Worm (Caenorhabditis elegans) whole organism, L1 larva: ENCODE measurements around the gene ZC504.1.

Experiments
- C04F5.9 ChIP-seq: sonication (generic microtip); optimal IDR thresholded peaks from 2 replicates; lab custom pipeline; 2016; ENCODE audit warnings: missing genetic modification characterization, missing compliant biosample characterization
- C16A3.4 ChIP-seq: fragments of 150-350 bp; optimal IDR thresholded peaks from 2 replicates; lab custom pipeline; 2014; ENCODE audit warnings: missing biosample characterization, missing genetic modification characterization
- C34B4.2 ChIP-seq: sonication (generic microtip); optimal IDR thresholded peaks from 2 replicates; lab custom pipeline; 2017; ENCODE audit warnings: mild to moderate bottlenecking, missing genetic modification characterization, missing compliant biosample characterization
- alr-1 ChIP-seq: fragments of 200-800 bp; sonication (Bioruptor generic); optimal IDR thresholded peaks from 2 replicates; lab custom pipeline; 2018; ENCODE audit warnings: borderline replicate concordance, mild to moderate bottlenecking, missing genetic modification characterization, missing compliant biosample characterization
- aly-2 ChIP-seq: fragments of 150-350 bp; optimal IDR thresholded peaks from 2 replicates; lab custom pipeline; 2014; ENCODE audit warnings: missing biosample characterization, missing genetic modification characterization
- blmp-1 ChIP-seq: fragments of 150-350 bp; optimal IDR thresholded peaks from 2 replicates; lab custom pipeline; 2014; ENCODE audit warnings: missing biosample characterization, missing genetic modification characterization
- ceh-63 ChIP-seq: fragments of 200-800 bp; sonication (Bioruptor generic); optimal IDR thresholded peaks from 2 replicates; lab custom pipeline; 2018; ENCODE audit warnings: mild to moderate bottlenecking, missing genetic modification characterization, missing compliant biosample characterization
- dpl-1 ChIP-seq, 3 experiments: fragments of 150-350 bp in 2 of 3; sonication (generic microtip) in 1 of 3; optimal IDR thresholded peaks; 2 replicates each; lab custom pipeline; 2014 to 2017; ENCODE audit warnings: missing biosample characterization in 3 of 3, missing genetic modification characterization in 3 of 3, missing genetic modification reagents in 3 of 3
- dsc-1 ChIP-seq: sonication (generic microtip); optimal IDR thresholded peaks from 2 replicates; lab custom pipeline; 2016; ENCODE audit warnings: mild to moderate bottlenecking, missing genetic modification characterization, missing compliant biosample characterization
- efl-1 ChIP-seq, 4 experiments: fragments of 150-350 bp; optimal IDR thresholded peaks in 3 of 4; peaks in 1 of 4; 1 replicate in 1 of 4; 2 replicates in 3 of 4; lab custom pipeline; 2014; ENCODE audit warnings: missing biosample characterization in 2 of 4, missing genetic modification characterization in 2 of 4, missing genetic modification reagents in 2 of 4
- efl-3 ChIP-seq: fragments of 200-800 bp; sonication (Bioruptor generic); optimal IDR thresholded peaks from 2 replicates; lab custom pipeline; 2018; ENCODE audit warnings: mild to moderate bottlenecking, missing genetic modification characterization, missing compliant biosample characterization
- elt-3 ChIP-seq, 6 experiments: fragments of 150-350 bp in 1 of 6; sonication (generic microtip); optimal IDR thresholded peaks; 2 replicates each; lab custom pipeline; 2017 to 2018; ENCODE audit warnings: missing biosample characterization in 6 of 6, missing genetic modification characterization in 6 of 6, inconsistent platforms in 1 of 6
- fkh-10 ChIP-seq: sonication (generic microtip); optimal IDR thresholded peaks from 2 replicates; lab custom pipeline; 2017; ENCODE audit warnings: missing biosample characterization, missing genetic modification reagents, missing genetic modification characterization
- fkh-8 ChIP-seq: sonication (generic microtip); optimal IDR thresholded peaks from 2 replicates; lab custom pipeline; 2016; ENCODE audit warnings: mild to moderate bottlenecking, missing genetic modification characterization, missing compliant biosample characterization
- grh-1 ChIP-seq: fragments of 200-800 bp; sonication (Bioruptor generic); IDR thresholded peaks from 2 replicates; pipeline ENCODE4 v1.3.6; 2022; ENCODE audit warnings: missing genetic modification reagents, missing genetic modification characterization, missing compliant biosample characterization
- hlh-4 ChIP-seq: sonication (generic microtip); optimal IDR thresholded peaks from 2 replicates; lab custom pipeline; 2016; ENCODE audit warnings: mild to moderate bottlenecking, missing genetic modification characterization, missing compliant biosample characterization
- lin-14 ChIP-seq: fragments of 200-800 bp; sonication (Bioruptor generic); optimal IDR thresholded peaks from 2 replicates; lab custom pipeline; 2018; ENCODE audit warnings: mild to moderate bottlenecking, missing genetic modification characterization, moderate library complexity, missing compliant biosample characterization
- lin-15B ChIP-seq: fragments of 150-350 bp; sonication (generic microtip); optimal IDR thresholded peaks from 3 replicates; lab custom pipeline; 2014; ENCODE audit warnings: missing biosample characterization, missing genetic modification characterization
- lin-35 ChIP-seq, 2 experiments: fragments of 150-350 bp; optimal IDR thresholded peaks; 2 replicates each; lab custom pipeline; 2014; ENCODE audit warnings: missing biosample characterization in 2 of 2, missing genetic modification characterization in 2 of 2, missing genetic modification reagents in 2 of 2
- lsy-2 ChIP-seq, 2 experiments: fragments of 150-350 bp; optimal IDR thresholded peaks; 2 replicates each; lab custom pipeline; 2014; ENCODE audit warnings: missing biosample characterization in 2 of 2, missing genetic modification characterization in 2 of 2
- mab-9 ChIP-seq: fragments of 200-800 bp; sonication (Bioruptor generic); IDR thresholded peaks from 2 replicates; pipeline ENCODE4 v1.3.6; 2022; ENCODE audit warnings: missing genetic modification reagents, missing genetic modification characterization, missing compliant biosample characterization
- mdl-1 ChIP-seq, 2 experiments: fragments of 150-350 bp; optimal IDR thresholded peaks; 2 replicates each; lab custom pipeline; 2014 to 2017; ENCODE audit warnings: missing biosample characterization in 2 of 2, missing genetic modification characterization in 2 of 2, inconsistent platforms in 1 of 2
- mep-1 ChIP-seq: fragments of 150-350 bp; optimal IDR thresholded peaks from 2 replicates; lab custom pipeline; 2014; ENCODE audit warnings: missing biosample characterization, missing genetic modification characterization
- nhr-20 ChIP-seq: sonication (generic microtip); optimal IDR thresholded peaks from 2 replicates; lab custom pipeline; 2016; ENCODE audit warnings: mild to moderate bottlenecking, missing genetic modification characterization, missing compliant biosample characterization
- nhr-47 ChIP-seq: sonication (generic microtip); optimal IDR thresholded peaks from 2 replicates; lab custom pipeline; 2016; ENCODE audit warnings: mild to moderate bottlenecking, missing genetic modification characterization, moderate library complexity, missing compliant biosample characterization
- nhr-71 ChIP-seq: sonication (generic microtip); optimal IDR thresholded peaks from 2 replicates; lab custom pipeline; 2016; ENCODE audit warnings: mild to moderate bottlenecking, missing genetic modification characterization, moderate library complexity, missing compliant biosample characterization
- nhr-85 ChIP-seq: sonication (generic microtip); peaks from one replicate; lab custom pipeline; 2016; ENCODE audit warnings: missing genetic modification characterization, inconsistent platforms, missing compliant biosample characterization
- pag-3 ChIP-seq: sonication (generic microtip); optimal IDR thresholded peaks from 2 replicates; lab custom pipeline; 2017; ENCODE audit warnings: missing genetic modification characterization, mild to moderate bottlenecking, missing compliant biosample characterization, antibody characterized with exemption, borderline replicate concordance; ENCODE audit not compliant: insufficient read depth
- skn-1 ChIP-seq: fragments of 150-350 bp; optimal IDR thresholded peaks from 2 replicates; lab custom pipeline; 2014; ENCODE audit warnings: missing biosample characterization, missing genetic modification characterization
- snpc-4 ChIP-seq: fragments of 150-350 bp; optimal IDR thresholded peaks from 2 replicates; lab custom pipeline; 2014; ENCODE audit warnings: missing biosample characterization, missing genetic modification characterization
- snu-23 ChIP-seq: sonication (generic microtip); optimal IDR thresholded peaks from 2 replicates; lab custom pipeline; 2016; ENCODE audit warnings: missing genetic modification characterization, missing compliant biosample characterization
- sox-4 ChIP-seq: sonication (generic microtip); optimal IDR thresholded peaks from 2 replicates; lab custom pipeline; 2016; ENCODE audit warnings: missing genetic modification characterization, missing compliant biosample characterization
- sptf-1 ChIP-seq: fragments of 150-350 bp; optimal IDR thresholded peaks from 2 replicates; lab custom pipeline; 2014; ENCODE audit warnings: missing biosample characterization, missing genetic modification characterization
- sup-37 ChIP-seq: fragments of 200-800 bp; sonication (Bioruptor generic); optimal IDR thresholded peaks from 2 replicates; lab custom pipeline; 2018; ENCODE audit warnings: mild to moderate bottlenecking, missing genetic modification characterization, missing compliant biosample characterization
- unc-130 ChIP-seq: fragments of 150-350 bp; optimal IDR thresholded peaks from 2 replicates; lab custom pipeline; 2017; ENCODE audit warnings: missing biosample characterization, missing genetic modification characterization, inconsistent platforms
- unc-62 ChIP-seq: fragments of 150-350 bp; optimal IDR thresholded peaks from 2 replicates; lab custom pipeline; 2014; ENCODE audit warnings: missing biosample characterization, missing genetic modification reagents, missing genetic modification characterization
- unc-86 ChIP-seq: sonication (generic microtip); optimal IDR thresholded peaks from 2 replicates; lab custom pipeline; 2016; ENCODE audit warnings: missing genetic modification characterization, missing compliant biosample characterization
- unc-98 ChIP-seq: fragments of 200-800 bp; sonication (Bioruptor generic); IDR thresholded peaks from 2 replicates; pipeline ENCODE4 v1.3.6; 2022; ENCODE audit warnings: missing genetic modification characterization, missing compliant biosample characterization
- xbp-1 ChIP-seq: sonication (generic microtip); optimal IDR thresholded peaks from 2 replicates; lab custom pipeline; 2016; ENCODE audit warnings: missing genetic modification characterization, missing compliant biosample characterization
- zip-4 ChIP-seq: fragments of 200-800 bp; sonication (Bioruptor generic); optimal IDR thresholded peaks from 2 replicates; lab custom pipeline; 2018; ENCODE audit warnings: mild to moderate bottlenecking, missing genetic modification characterization, moderate library complexity, missing compliant biosample characterization
- ztf-11 ChIP-seq, 2 experiments: sonication (generic microtip); optimal IDR thresholded peaks; 2 replicates each; lab custom pipeline; 2016 to 2017; ENCODE audit warnings: missing genetic modification characterization in 2 of 2, missing biosample characterization in 1 of 2, missing compliant biosample characterization in 1 of 2

ZC504.1 gene

ce11 chrX:10386001-10386400 is 20.9 kb upstream of the ZC504.1 start:
- TF ChIP-seq C04F5.9 (tag; lab: Kevin White, UChicago) (no peak), snpc-4 (tag; lab: Kevin White, UChicago) (no peak), dsc-1 (tag; lab: Kevin White, UChicago) (peak; percentile 36), unc-98 (GFP tag; lab: Robert Waterston, UW) (no peak), zip-4 (peak; percentile 56), pag-3 (tag; lab: Kevin White, UChicago) (no peak), nhr-85 (tag; lab: Kevin White, UChicago) (peak; percentile 10), grh-1 (GFP tag; lab: Robert Waterston, UW) (no peak), nhr-47 (peak; percentile 8), fkh-8 (tag; lab: Kevin White, UChicago) (peak; percentile 62), lin-14 (GFP tag; lab: Kevin White, UChicago) (peak; percentile 24), nhr-71 (tag; lab: Kevin White, UChicago) (peak; percentile 46), fkh-10 (GFP tag; lab: Kevin White, UChicago) (no peak), unc-62 (GFP tag; lab: Kevin White, UChicago) (no peak)

- no peak for TF ChIP-seq sptf-1 (tag; lab: Kevin White, UChicago)
- no peak for TF ChIP-seq nhr-47
- no peak for TF ChIP-seq mab-9 (GFP tag; lab: Robert Waterston, UW)
- TF ChIP-seq efl-3 (GFP tag; lab: Kevin White, UChicago), result no peak
- no peak for TF ChIP-seq zip-4
- TF ChIP-seq C16A3.4 (tag; lab: Kevin White, UChicago), result no peak
- no peak for TF ChIP-seq hlh-4 (tag; lab: Kevin White, UChicago)
- TF ChIP-seq sox-4 (tag; lab: Kevin White, UChicago), result no peak
- no peak for TF ChIP-seq lin-15B
- TF ChIP-seq nhr-20 (tag; lab: Kevin White, UChicago), result no peak
- no peak for TF ChIP-seq alr-1 (tag; lab: Kevin White, UChicago)
- TF ChIP-seq, all 84 proteins: peak for 0
Measured at ce11 chrX:10386408-10386807, 20.5 kb upstream of the ZC504.1 start, which contains the start of gene dyf-6. TSS of gene dyf-6 (minus strand) at chrX:10386508.

ce11 chrX:10391174-10391573 is 15.8 kb upstream of the ZC504.1 start:
- TF ChIP-seq C34B4.2 (tag; lab: Kevin White, UChicago), result no peak
- TF ChIP-seq unc-86, result no peak
- peak; percentile 5 to 70 for TF ChIP-seq lin-35 (GFP tag; optimal IDR thresholded peaks at IDR 0.05; lab: Kevin White, UChicago)
- peak; percentile 1 for TF ChIP-seq nhr-71 (tag; lab: Kevin White, UChicago)
- no peak for TF ChIP-seq ceh-63 (GFP tag; lab: Kevin White, UChicago)
- TF ChIP-seq mdl-1 (tag; optimal IDR thresholded peaks at IDR 0.05; lab: Kevin White, UChicago), result no peak
- peak; percentile 4 for TF ChIP-seq xbp-1 (tag; lab: Kevin White, UChicago)
- TF ChIP-seq dpl-1 (GFP tag; optimal IDR thresholded peaks at IDR 0.05; lab: Kevin White, UChicago), result peak; percentile 29 to 40 (median 31)
- TF ChIP-seq ztf-11 (tag; optimal IDR thresholded peaks at IDR 0.05; lab: Kevin White, UChicago), result no peak
- peak; percentile 4 for TF ChIP-seq C16A3.4 (tag; lab: Kevin White, UChicago)
- TF ChIP-seq lin-14 (GFP tag; lab: Kevin White, UChicago), result peak; percentile 74
- no peak for TF ChIP-seq aly-2
- TF ChIP-seq elt-3 (tag; optimal IDR thresholded peaks at IDR 0.05; lab: Kevin White, UChicago), result peak in 1 of 6 experiments; percentile 38
- peak; percentile 39 for TF ChIP-seq snu-23 (GFP tag; lab: Kevin White, UChicago)
- TF ChIP-seq efl-1 (optimal IDR thresholded peaks at IDR 0.05; lab: Kevin White, UChicago), result no peak
- peak in 1 of 2 experiments; percentile 84 for TF ChIP-seq efl-1 (GFP tag; optimal IDR thresholded peaks at IDR 0.05 in 1 of 2; lab: Kevin White, UChicago)
- TF ChIP-seq lsy-2 (tag; optimal IDR thresholded peaks at IDR 0.05; lab: Kevin White, UChicago), result peak; percentile 0 to 20
- TF ChIP-seq nhr-85 (tag; lab: Kevin White, UChicago), result peak; percentile 72
- no peak for TF ChIP-seq snpc-4 (tag; lab: Kevin White, UChicago)
- peak; percentile 86 for TF ChIP-seq blmp-1 (tag; lab: Kevin White, UChicago)
- TF ChIP-seq nhr-20 (tag; lab: Kevin White, UChicago), result peak; percentile 19
- peak; percentile 49 for TF ChIP-seq mep-1 (tag; lab: Kevin White, UChicago)
- TF ChIP-seq skn-1, result no peak
- TF ChIP-seq sup-37 (GFP tag; lab: Kevin White, UChicago), result no peak
- TF ChIP-seq unc-130 (tag; lab: Kevin White, UChicago), result no peak
